Worm (Caenorhabditis elegans): ENCODE results near the gene F32D8.5.
A peak's percentile ranks its signal among the peaks of the same experiment; 100 is the strongest.

DNA sequence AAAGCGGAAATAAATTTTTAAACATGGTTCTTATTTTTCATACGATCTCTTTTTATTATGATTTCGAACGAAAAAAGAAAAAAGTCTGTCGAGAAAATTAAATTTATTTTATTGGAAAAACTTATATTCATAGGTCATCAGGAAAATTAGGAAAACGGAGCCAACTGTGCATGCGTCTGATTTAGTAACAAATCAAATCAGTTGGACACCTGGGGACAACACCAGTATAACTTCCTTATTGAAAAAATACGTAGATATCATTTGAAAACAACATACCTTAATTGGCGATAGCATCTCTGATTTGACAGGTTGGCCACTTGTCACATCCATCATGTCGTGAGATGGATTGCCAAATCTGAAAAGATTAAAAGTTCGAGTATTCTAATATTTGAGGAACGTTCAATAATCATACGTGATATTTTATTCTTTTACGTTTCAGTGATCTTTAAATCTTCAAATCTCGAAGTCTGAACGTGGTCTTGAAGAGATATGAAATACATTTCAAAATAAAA, 34.0 kb upstream of the F32D8.5 start:
- TF ChIP-seq sup-37 (GFP tag; optimal IDR thresholded peaks at IDR 0.05) = no peak
- peak; percentile 50 for TF ChIP-seq lin-14 (GFP tag; optimal IDR thresholded peaks at IDR 0.05)
- TF ChIP-seq lin-35 (GFP tag; optimal IDR thresholded peaks at IDR 0.05) = no peak
- no peak for TF ChIP-seq ztf-11 (tag; optimal IDR thresholded peaks at IDR 0.05)
- no peak for TF ChIP-seq unc-62 (GFP tag; optimal IDR thresholded peaks at IDR 0.05)
- TF ChIP-seq zag-1 (tag; optimal IDR thresholded peaks at IDR 0.05) = no peak
- no peak for TF ChIP-seq lin-13 (GFP tag; optimal IDR thresholded peaks at IDR 0.05)
- TF ChIP-seq unc-130 (tag; optimal IDR thresholded peaks at IDR 0.05) = no peak
- no peak for TF ChIP-seq nhr-12 (tag; optimal IDR thresholded peaks at IDR 0.05)
- TF ChIP-seq elt-2 (tag; optimal IDR thresholded peaks at IDR 0.05) = no peak
- TF ChIP-seq snpc-4 (tag; optimal IDR thresholded peaks at IDR 0.05) = no peak
- no peak for TF ChIP-seq egl-27 (tag; optimal IDR thresholded peaks at IDR 0.05)
- TF ChIP-seq dsc-1 (tag; optimal IDR thresholded peaks at IDR 0.05) = no peak
- no peak for TF ChIP-seq sox-4 (tag; optimal IDR thresholded peaks at IDR 0.05)
